Worm (Caenorhabditis elegans) whole organism, L4 larva: Measurements from ENCODE around the gene F36F12.7.

ENCODE experiments used
- F49E8.2 ChIP-seq: sonication (generic microtip); optimal IDR thresholded peaks from 2 replicates; lab custom pipeline; 2016; ENCODE audit warnings: missing compliant biosample characterization, mild to moderate bottlenecking, missing genetic modification characterization, borderline replicate concordance
- T20F7.1 ChIP-seq: fragments of 200-800 bp; sonication (Bioruptor generic); optimal IDR thresholded peaks from 2 replicates; lab custom pipeline; 2018; ENCODE audit warnings: mild to moderate bottlenecking, missing genetic modification characterization, missing compliant biosample characterization
- Y105C5A.15 ChIP-seq: fragments of 200-800 bp; sonication (Bioruptor generic); IDR thresholded peaks from 2 replicates; pipeline ENCODE4 v1.3.6; 2022; ENCODE audit warnings: missing genetic modification characterization, missing compliant biosample characterization
- Y75B8A.6 ChIP-seq: fragments of 200-800 bp; sonication (Bioruptor generic); IDR thresholded peaks from 2 replicates; pipeline ENCODE4 v1.3.6; 2022; ENCODE audit warnings: missing genetic modification reagents, missing genetic modification characterization, missing compliant biosample characterization
- ZK337.2 ChIP-seq: fragments of 200-800 bp; sonication (Bioruptor generic); IDR thresholded peaks from 2 replicates; pipeline ENCODE4 v1.3.6; 2022; ENCODE audit warnings: missing genetic modification reagents, missing genetic modification characterization, missing compliant biosample characterization
- aha-1 ChIP-seq: fragments of 150-350 bp; peaks from one replicate; lab custom pipeline; 2014; ENCODE audit warnings: missing biosample characterization, missing genetic modification characterization
- aly-2 ChIP-seq: sonication (generic microtip); optimal IDR thresholded peaks from 2 replicates; lab custom pipeline; 2018; ENCODE audit warnings: missing biosample characterization, missing genetic modification characterization
- ama-1 ChIP-seq: fragments of 150-350 bp; optimal IDR thresholded peaks from 2 replicates; lab custom pipeline; 2014; ENCODE audit warnings: inconsistent platforms, mixed read lengths
- arid-1 ChIP-seq: fragments of 200-800 bp; sonication (Bioruptor generic); conservative IDR thresholded peaks from 2 replicates; pipeline ENCODE4 v1.3.6; 2022; ENCODE audit warnings: missing genetic modification reagents, missing genetic modification characterization, missing compliant biosample characterization
- attf-4 ChIP-seq: sonication (generic microtip); optimal IDR thresholded peaks from 3 replicates; lab custom pipeline; 2017; ENCODE audit warnings: missing biosample characterization, missing genetic modification characterization
- ceh-44 ChIP-seq: fragments of 200-800 bp; sonication (Bioruptor generic); IDR thresholded peaks from 2 replicates; pipeline ENCODE4 v1.3.6; 2022; ENCODE audit warnings: missing genetic modification reagents, missing genetic modification characterization, missing compliant biosample characterization
- ceh-62 ChIP-seq: sonication (generic microtip); optimal IDR thresholded peaks from 2 replicates; lab custom pipeline; 2017; ENCODE audit warnings: missing biosample characterization, missing genetic modification characterization
- ces-1 ChIP-seq: fragments of 150-350 bp; sonication (generic microtip); optimal IDR thresholded peaks from 4 replicates; lab custom pipeline; 2014; ENCODE audit warnings: missing biosample characterization, missing genetic modification reagents, missing genetic modification characterization
- daf-19 ChIP-seq: fragments of 200-800 bp; sonication (Bioruptor generic); conservative IDR thresholded peaks from 2 replicates; pipeline ENCODE4 v1.3.6; 2022; ENCODE audit warnings: missing genetic modification characterization, missing compliant biosample characterization
- dmd-6 ChIP-seq: fragments of 200-800 bp; sonication (Bioruptor generic); IDR thresholded peaks from 2 replicates; pipeline ENCODE4 v1.3.6; 2022; ENCODE audit warnings: missing genetic modification reagents, missing genetic modification characterization, missing compliant biosample characterization
- dmd-9 ChIP-seq: fragments of 200-800 bp; sonication (Bioruptor generic); IDR thresholded peaks from 2 replicates; pipeline ENCODE4 v1.3.6; 2022; ENCODE audit warnings: missing genetic modification reagents, missing genetic modification characterization, missing compliant biosample characterization
- dpl-1 ChIP-seq: fragments of 150-350 bp; optimal IDR thresholded peaks from 2 replicates; lab custom pipeline; 2014; ENCODE audit warnings: missing biosample characterization, missing genetic modification reagents, missing genetic modification characterization
- duxl-1 ChIP-seq: sonication (generic microtip); optimal IDR thresholded peaks from 2 replicates; lab custom pipeline; 2016; ENCODE audit warnings: mild to moderate bottlenecking, missing genetic modification characterization, moderate library complexity, missing compliant biosample characterization; ENCODE audit not compliant: poor library complexity
- gei-8 ChIP-seq: fragments of 200-800 bp; sonication (Bioruptor generic); optimal IDR thresholded peaks from 2 replicates; lab custom pipeline; 2018; ENCODE audit warnings: mild to moderate bottlenecking, missing genetic modification characterization, missing compliant biosample characterization
- hif-1 ChIP-seq, 2 experiments: sonication (generic microtip); optimal IDR thresholded peaks; 2 replicates each; lab custom pipeline; 2016 to 2017; ENCODE audit warnings: missing compliant biosample characterization in 2 of 2, missing genetic modification characterization in 2 of 2, missing genetic modification reagents in 2 of 2, missing genotype in 2 of 2, mild to moderate bottlenecking in 1 of 2
- jun-1 ChIP-seq: fragments of 150-350 bp; optimal IDR thresholded peaks from 2 replicates; lab custom pipeline; 2014; ENCODE audit warnings: missing biosample characterization, missing genetic modification reagents, missing genetic modification characterization
- lin-15B ChIP-seq: fragments of 150-350 bp; sonication (generic microtip); optimal IDR thresholded peaks from 3 replicates; lab custom pipeline; 2014; ENCODE audit warnings: missing biosample characterization, missing genetic modification characterization
- lsy-2 ChIP-seq, 2 experiments: fragments of 150-350 bp in 1 of 2; sonication (generic microtip) in 1 of 2; optimal IDR thresholded peaks; 2 replicates each; lab custom pipeline; 2014 to 2017; ENCODE audit warnings: missing biosample characterization in 2 of 2, missing genetic modification characterization in 2 of 2
- mdt-29 ChIP-seq: fragments of 200-800 bp; sonication (Bioruptor generic); IDR thresholded peaks from 2 replicates; pipeline ENCODE4 v1.3.6; 2022; ENCODE audit warnings: missing genetic modification reagents, missing genetic modification characterization, missing compliant biosample characterization
- mep-1 ChIP-seq: fragments of 150-350 bp; sonication (generic microtip); optimal IDR thresholded peaks from 3 replicates; lab custom pipeline; 2014; ENCODE audit warnings: missing biosample characterization, missing genetic modification characterization
- mxl-2 ChIP-seq: fragments of 200-800 bp; sonication (Bioruptor generic); conservative IDR thresholded peaks from 2 replicates; pipeline ENCODE4 v1.3.6; 2022; ENCODE audit warnings: missing genetic modification reagents, missing genetic modification characterization, missing compliant biosample characterization
- mxl-3 ChIP-seq: fragments of 200-800 bp; sonication (Bioruptor generic); optimal IDR thresholded peaks from 2 replicates; lab custom pipeline; 2018; ENCODE audit warnings: mild to moderate bottlenecking, missing genetic modification characterization, missing compliant biosample characterization
- nhr-41 ChIP-seq: fragments of 200-800 bp; sonication (Bioruptor generic); IDR thresholded peaks from 2 replicates; pipeline ENCODE4 v1.3.6; 2022; ENCODE audit warnings: missing genetic modification reagents, missing genetic modification characterization, missing compliant biosample characterization
- nhr-42 ChIP-seq: fragments of 200-800 bp; sonication (Bioruptor generic); IDR thresholded peaks from 2 replicates; pipeline ENCODE4 v1.3.6; 2022; ENCODE audit warnings: missing genetic modification characterization, missing compliant biosample characterization
- nhr-76 ChIP-seq: fragments of 150-350 bp; optimal IDR thresholded peaks from 2 replicates; lab custom pipeline; 2014; ENCODE audit warnings: missing biosample characterization, missing genetic modification characterization
- nhr-77 ChIP-seq: fragments of 150-350 bp; optimal IDR thresholded peaks from 2 replicates; lab custom pipeline; 2014; ENCODE audit warnings: missing biosample characterization, missing genetic modification characterization
- pha-4 ChIP-seq, 2 experiments: fragments of 150-350 bp in 1 of 2; fragments of 200-800 bp in 1 of 2; sonication (Bioruptor generic) in 1 of 2; IDR thresholded peaks in 1 of 2; optimal IDR thresholded peaks in 1 of 2; 2 replicates each; pipeline versions ENCODE4 v1.3.6 to Lab custom; 2014 to 2022; ENCODE audit warnings: missing genetic modification characterization in 2 of 2, missing genetic modification reagents in 2 of 2, missing biosample characterization in 1 of 2, missing compliant biosample characterization in 1 of 2
- pqm-1 ChIP-seq: sonication (generic microtip); optimal IDR thresholded peaks from 2 replicates; lab custom pipeline; 2017; ENCODE audit warnings: missing biosample characterization, missing genetic modification characterization
- rbr-2 ChIP-seq: sonication (generic microtip); optimal IDR thresholded peaks from 2 replicates; lab custom pipeline; 2016; ENCODE audit warnings: missing genotype, missing genetic modification characterization, missing compliant biosample characterization
- sdz-12 ChIP-seq: fragments of 200-800 bp; sonication (Bioruptor generic); optimal IDR thresholded peaks from 2 replicates; lab custom pipeline; 2018; ENCODE audit warnings: mild to moderate bottlenecking, missing genetic modification characterization, missing compliant biosample characterization
- set-16 ChIP-seq: fragments of 200-800 bp; sonication (Bioruptor generic); IDR thresholded peaks from 2 replicates; pipeline ENCODE4 v1.3.6; 2022; ENCODE audit warnings: missing genetic modification reagents, missing genetic modification characterization, missing compliant biosample characterization
- spr-1 ChIP-seq: sonication (generic microtip); optimal IDR thresholded peaks from 2 replicates; lab custom pipeline; 2016; ENCODE audit warnings: mild to moderate bottlenecking, missing genetic modification characterization, missing compliant biosample characterization
- spr-3 ChIP-seq: fragments of 200-800 bp; sonication (Bioruptor generic); optimal IDR thresholded peaks from 2 replicates; lab custom pipeline; 2018; ENCODE audit warnings: mild to moderate bottlenecking, missing genetic modification characterization, missing compliant biosample characterization
- tag-97 ChIP-seq: fragments of 200-800 bp; sonication (Bioruptor generic); IDR thresholded peaks from 2 replicates; pipeline ENCODE4 v1.3.6; 2022; ENCODE audit warnings: missing genetic modification characterization, missing compliant biosample characterization
- unc-130 ChIP-seq: sonication (generic microtip); optimal IDR thresholded peaks from 2 replicates; lab custom pipeline; 2016; ENCODE audit warnings: missing genetic modification reagents, missing genetic modification characterization, missing compliant biosample characterization
- unc-39 ChIP-seq: sonication (generic microtip); optimal IDR thresholded peaks from 2 replicates; lab custom pipeline; 2017; ENCODE audit warnings: missing biosample characterization, missing genetic modification characterization
- unc-62 ChIP-seq, 3 experiments: fragments of 150-350 bp in 1 of 3; sonication (generic microtip); optimal IDR thresholded peaks in 2 of 3; peaks in 1 of 3; 1 replicate in 1 of 3; 2 replicates in 2 of 3; lab custom pipeline; 2014 to 2017; ENCODE audit warnings: missing biosample characterization in 3 of 3, missing genetic modification characterization in 3 of 3, missing genetic modification reagents in 3 of 3, missing genotype in 1 of 3
- vab-7 ChIP-seq: fragments of 200-800 bp; sonication (Bioruptor generic); IDR thresholded peaks from 2 replicates; pipeline ENCODE4 v1.3.6; 2022; ENCODE audit warnings: missing genetic modification reagents, missing genetic modification characterization, missing compliant biosample characterization
- zag-1 ChIP-seq: fragments of 150-350 bp; optimal IDR thresholded peaks from 2 replicates; lab custom pipeline; 2014; ENCODE audit warnings: missing biosample characterization, missing genetic modification characterization
- zfp-3 ChIP-seq: fragments of 200-800 bp; sonication (Bioruptor generic); conservative IDR thresholded peaks from 2 replicates; pipeline ENCODE4 v1.3.6; 2022; ENCODE audit warnings: missing genetic modification reagents, missing genetic modification characterization, missing compliant biosample characterization
- zip-11 ChIP-seq: fragments of 200-800 bp; sonication (Bioruptor generic); IDR thresholded peaks from 2 replicates; pipeline ENCODE4 v1.3.6; 2022; ENCODE audit warnings: missing genetic modification characterization, missing compliant biosample characterization
- ztf-7 ChIP-seq: fragments of 150-350 bp; optimal IDR thresholded peaks from 2 replicates; lab custom pipeline; 2014; ENCODE audit warnings: missing biosample characterization, missing genetic modification characterization

The F36F12.7 gene

ce11 chrV:2050790-2051189, 48.4 kb upstream of the F36F12.7 start:
- TF ChIP-seq Y105C5A.15 (GFP tag; lab: Robert Waterston, UW) = 0 out of 2 replicates have a peak, but pooled peaks have one; percentile 29
- no peak for TF ChIP-seq zip-11 (GFP tag; lab: Robert Waterston, UW)
- TF ChIP-seq nhr-77 (tag; lab: Kevin White, UChicago) = no peak
- TF ChIP-seq pha-4 (GFP tag; IDR thresholded peaks at IDR 0.05; lab: Robert Waterston, UW) = peak; percentile 62; the same call in 1 of the 2 replicates
- no peak for TF ChIP-seq pha-4 (tag; optimal IDR thresholded peaks at IDR 0.05; lab: Kevin White, UChicago)
- no peak for TF ChIP-seq pqm-1 (tag; lab: Kevin White, UChicago)
- 0 out of 2 replicates have a peak, but pooled peaks have one; percentile 19 for TF ChIP-seq mxl-2 (GFP tag; lab: Robert Waterston, UW)
- TF ChIP-seq nhr-76 (tag; lab: Kevin White, UChicago) = no peak
- no peak for TF ChIP-seq ztf-7
- TF ChIP-seq daf-19 (GFP tag; lab: Robert Waterston, UW) = no peak
- no peak for TF ChIP-seq mdt-29 (GFP tag; lab: Robert Waterston, UW)
- TF ChIP-seq vab-7 (GFP tag; lab: Robert Waterston, UW) = no peak
- no peak for TF ChIP-seq duxl-1 (tag; lab: Kevin White, UChicago)
- no peak for TF ChIP-seq unc-62 (GFP tag; optimal IDR thresholded peaks at IDR 0.05 in 1 of 2; lab: Kevin White, UChicago)
- no peak for TF ChIP-seq unc-62 (tag; optimal IDR thresholded peaks at IDR 0.05; lab: Kevin White, UChicago)
- peak; percentile 98 for TF ChIP-seq set-16 (GFP tag; lab: Robert Waterston, UW)
- TF ChIP-seq spr-3 (GFP tag; lab: Kevin White, UChicago) = no peak

- TF ChIP-seq dpl-1 (GFP tag; lab: Kevin White, UChicago) (no peak), gei-8 (GFP tag; lab: Kevin White, UChicago) (no peak), lin-15B (tag; lab: Kevin White, UChicago) (no peak), nhr-42 (GFP tag; lab: Robert Waterston, UW) (no peak), pqm-1 (tag; lab: Kevin White, UChicago) (no peak), mep-1 (tag; lab: Kevin White, UChicago) (no peak), rbr-2 (tag; lab: Kevin White, UChicago) (no peak), arid-1 (no peak), zip-11 (GFP tag; lab: Robert Waterston, UW) (no peak), dmd-6 (GFP tag; lab: Robert Waterston, UW) (no peak), nhr-41 (GFP tag; lab: Robert Waterston, UW) (no peak), hif-1 (tag; optimal IDR thresholded peaks at IDR 0.05; lab: Kevin White, UChicago) (no peak), T20F7.1 (GFP tag; lab: Kevin White, UChicago) (no peak), dmd-9 (no peak), tag-97 (no peak), ceh-62 (tag; lab: Kevin White, UChicago) (no peak), jun-1 (tag; lab: Kevin White, UChicago) (no peak), aha-1 (no peak), attf-4 (tag; lab: Kevin White, UChicago) (no peak), zfp-3 (no peak)
Observed at ce11 chrV:2051507-2051906, 47.6 kb upstream of the F36F12.7 start, which contains the start of gene Y40B10A.11. Y40B10A.11 (minus strand) TSS chrV:2051607.

- TF ChIP-seq lsy-2 (tag; optimal IDR thresholded peaks at IDR 0.05; lab: Kevin White, UChicago) (no peak), ceh-44 (no peak), zfp-3 (no peak), F49E8.2 (no peak), ZK337.2 (no peak), unc-62 (GFP tag; optimal IDR thresholded peaks at IDR 0.05 in 1 of 2; lab: Kevin White, UChicago) (no peak), unc-62 (tag; optimal IDR thresholded peaks at IDR 0.05; lab: Kevin White, UChicago) (no peak), ama-1 (no peak), tag-97 (no peak), mxl-3 (no peak), spr-1 (tag; lab: Kevin White, UChicago) (no peak), aly-2 (tag; lab: Kevin White, UChicago) (no peak), zag-1 (tag; lab: Kevin White, UChicago) (no peak), ztf-7 (no peak), ces-1 (no peak), sdz-12 (no peak), unc-130 (GFP tag; lab: Kevin White, UChicago) (no peak), unc-39 (tag; lab: Kevin White, UChicago) (no peak), Y75B8A.6 (no peak)
- TF ChIP-seq, all 104 proteins: peak for 0
Observed at ce11 chrV:2053509-2053908, 45.6 kb upstream of the F36F12.7 start, which contains the start of gene comt-5. comt-5 (minus strand) TSS chrV:2053609.
